Worm (Caenorhabditis elegans): ENCODE results near the gene ador-1.

ador-1 gene

DNA sequence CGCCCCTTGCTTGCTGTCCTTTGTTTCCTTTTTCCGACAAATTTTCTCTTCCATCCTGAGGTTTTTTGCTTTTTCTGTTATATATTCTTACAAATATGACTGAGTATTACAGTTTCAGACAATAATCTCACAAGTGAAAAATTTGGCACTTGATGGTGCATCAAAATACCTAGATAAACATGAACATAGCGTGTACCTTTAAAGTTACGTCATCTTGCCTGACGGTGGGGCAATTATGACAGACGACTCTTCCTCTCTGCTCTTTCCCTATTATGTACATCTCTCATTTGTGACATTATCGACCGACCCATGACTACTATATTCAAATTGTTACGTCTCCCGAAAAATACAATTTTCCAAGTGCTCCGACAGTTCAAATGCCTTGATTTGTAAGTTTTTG, 20.1 kb downstream of the ador-1 start, which contains the start of gene fbxb-102:
TSS of gene fbxb-102 (plus strand) at position 301 of the 400 bp plus-strand sequence.
- TF ChIP-seq cog-1 (tag; optimal IDR thresholded peaks at IDR 0.05) = no peak
- TF ChIP-seq flt-1 (GFP tag; IDR thresholded peaks at IDR 0.05) = no peak
- TF ChIP-seq ztf-23 (GFP tag; IDR thresholded peaks at IDR 0.05) = no peak
- TF ChIP-seq tab-1 (GFP tag; IDR thresholded peaks at IDR 0.05) = no peak
- no peak for TF ChIP-seq med-1 (GFP tag; optimal IDR thresholded peaks at IDR 0.05; ENCODE audit: insufficient read depth)
- no peak for TF ChIP-seq ztf-29 (GFP tag; IDR thresholded peaks at IDR 0.05)
- no peak for TF ChIP-seq ref-1 (GFP tag; conservative IDR thresholded peaks at IDR 0.05)
- TF ChIP-seq T22C8.4 (GFP tag; IDR thresholded peaks at IDR 0.05) = no peak
- no peak for TF ChIP-seq klf-2 (GFP tag; conservative IDR thresholded peaks at IDR 0.05)

DNA sequence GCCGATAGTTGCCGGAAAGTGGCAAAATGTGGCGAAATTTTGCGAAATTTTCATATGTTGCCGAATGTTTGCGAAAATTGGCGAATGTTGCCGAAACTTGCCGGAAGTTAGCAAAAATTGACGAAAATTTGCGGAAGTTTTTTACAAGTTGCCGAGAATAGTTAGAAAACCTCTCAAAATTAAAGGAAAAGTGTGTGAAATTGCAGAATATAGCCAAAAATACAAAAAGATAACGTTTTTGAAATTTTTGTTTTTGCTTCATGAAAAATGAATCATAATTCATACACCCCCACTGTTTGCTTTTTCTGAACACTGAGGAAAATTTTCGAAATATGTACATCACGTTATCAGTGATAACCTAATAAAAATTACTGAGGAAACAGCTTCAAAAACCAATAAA, 21.0 kb downstream of the ador-1 start:
- TF ChIP-seq med-1 (GFP tag; optimal IDR thresholded peaks at IDR 0.05; ENCODE audit: insufficient read depth) (no peak), T22C8.4 (GFP tag; IDR thresholded peaks at IDR 0.05) (no peak), ztf-29 (GFP tag; IDR thresholded peaks at IDR 0.05) (no peak), ztf-23 (GFP tag; IDR thresholded peaks at IDR 0.05) (no peak), klf-2 (GFP tag; conservative IDR thresholded peaks at IDR 0.05) (no peak), cog-1 (tag; optimal IDR thresholded peaks at IDR 0.05) (no peak), tab-1 (GFP tag; IDR thresholded peaks at IDR 0.05) (no peak), flt-1 (GFP tag; IDR thresholded peaks at IDR 0.05) (no peak), ref-1 (GFP tag; conservative IDR thresholded peaks at IDR 0.05) (no peak)

DNA sequence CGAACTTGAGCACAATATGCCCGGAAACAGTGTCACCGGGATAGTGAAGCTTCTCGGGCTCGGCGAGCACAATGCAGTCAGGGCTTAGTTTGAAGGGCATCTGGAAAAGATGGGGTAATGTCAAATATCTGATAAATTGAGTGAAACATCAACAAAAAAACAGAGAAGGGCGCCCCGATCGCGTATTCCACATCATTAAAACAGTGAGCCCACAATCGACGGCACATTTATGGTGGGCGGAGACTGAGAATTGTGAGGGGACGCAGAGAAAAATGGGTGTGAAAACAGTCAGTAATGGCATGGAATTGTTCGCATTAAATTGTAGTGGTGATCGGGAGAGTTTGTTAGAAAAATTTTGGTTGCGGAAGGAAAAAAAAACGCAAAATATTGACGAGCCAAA, 21.9 kb downstream of the ador-1 start, which contains the start of gene arrd-9:
TSS of gene arrd-9 (minus strand) at position 101 of the 400 bp plus-strand sequence.
- no peak for TF ChIP-seq ref-1 (GFP tag; conservative IDR thresholded peaks at IDR 0.05)
- TF ChIP-seq T22C8.4 (GFP tag; IDR thresholded peaks at IDR 0.05) = no peak
- no peak for TF ChIP-seq med-1 (GFP tag; optimal IDR thresholded peaks at IDR 0.05; ENCODE audit: insufficient read depth)
- no peak for TF ChIP-seq ztf-23 (GFP tag; IDR thresholded peaks at IDR 0.05)
- no peak for TF ChIP-seq cog-1 (tag; optimal IDR thresholded peaks at IDR 0.05)
- no peak for TF ChIP-seq ztf-29 (GFP tag; IDR thresholded peaks at IDR 0.05)
- no peak for TF ChIP-seq klf-2 (GFP tag; conservative IDR thresholded peaks at IDR 0.05)
- TF ChIP-seq tab-1 (GFP tag; IDR thresholded peaks at IDR 0.05) = no peak
- no peak for TF ChIP-seq flt-1 (GFP tag; IDR thresholded peaks at IDR 0.05)

DNA sequence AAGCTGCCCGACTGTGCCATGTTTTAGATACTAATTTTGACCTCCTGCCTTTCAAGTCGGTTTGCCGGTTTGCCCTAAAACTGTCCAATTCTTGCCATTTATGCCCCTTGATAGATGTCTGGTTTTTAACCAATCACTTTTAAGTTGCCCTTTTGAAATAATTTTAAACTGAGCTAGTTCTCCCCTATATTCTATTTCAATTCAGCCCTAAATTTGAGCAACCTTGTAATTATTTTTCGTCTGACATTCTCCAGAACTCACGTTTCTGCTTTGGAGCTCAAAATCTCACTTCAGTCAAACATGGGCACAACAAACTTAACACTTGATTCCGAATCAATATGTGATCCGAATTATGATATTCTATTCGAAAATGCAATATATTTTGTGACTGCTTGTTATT, 29.3 kb downstream of the ador-1 start, which contains the start of gene srg-17:
TSS of gene srg-17 (plus strand) at position 301 of the 400 bp plus-strand sequence.
- TF ChIP-seq tab-1 (GFP tag; IDR thresholded peaks at IDR 0.05) (no peak), ref-1 (GFP tag; conservative IDR thresholded peaks at IDR 0.05) (no peak), klf-2 (GFP tag; conservative IDR thresholded peaks at IDR 0.05) (no peak), T22C8.4 (GFP tag; IDR thresholded peaks at IDR 0.05) (no peak), med-1 (GFP tag; optimal IDR thresholded peaks at IDR 0.05; ENCODE audit: insufficient read depth) (no peak), flt-1 (GFP tag; IDR thresholded peaks at IDR 0.05) (no peak), ztf-23 (GFP tag; IDR thresholded peaks at IDR 0.05) (no peak), cog-1 (tag; optimal IDR thresholded peaks at IDR 0.05) (no peak), ztf-29 (GFP tag; IDR thresholded peaks at IDR 0.05) (no peak)

DNA sequence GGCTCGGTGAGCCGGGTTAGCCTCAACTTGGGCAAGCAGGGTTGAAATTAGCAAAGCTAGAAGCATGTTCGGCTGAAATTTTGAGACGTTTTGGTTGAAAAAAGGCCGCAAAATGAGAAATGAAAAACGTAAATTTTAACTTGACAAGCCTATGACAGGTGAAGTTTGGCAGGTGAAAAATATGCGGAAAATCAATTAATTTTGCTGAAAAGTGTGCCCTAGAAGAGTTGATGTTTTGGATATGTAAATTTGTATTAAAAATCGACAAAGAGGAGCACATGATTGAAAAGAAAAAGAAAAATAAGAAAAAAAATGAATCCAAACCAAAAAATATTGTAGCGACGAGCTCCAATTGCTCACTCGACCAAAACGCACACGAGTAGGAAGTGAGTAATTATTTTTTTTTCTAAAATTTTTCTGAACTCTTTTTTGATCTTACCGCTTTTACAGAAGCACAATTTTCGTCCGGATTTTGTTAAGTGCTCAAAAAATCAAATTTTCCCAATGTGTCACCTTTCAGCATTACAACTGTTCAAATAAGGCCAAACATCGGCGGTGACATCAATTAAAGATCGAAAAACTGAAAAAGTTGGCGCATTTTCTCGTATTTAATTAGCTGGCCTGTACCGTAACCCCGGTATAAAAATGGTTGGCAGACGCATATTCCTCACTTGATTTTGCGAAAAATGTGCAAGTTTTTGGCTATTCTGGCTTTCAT, 31.4 kb downstream of the ador-1 start, which contains the start of the genes F15A4.5 and phat-8:
TSS of gene F15A4.5 (minus strand) at position 101 of the 718 bp plus-strand sequence.
TSS of gene phat-8 (plus strand) at position 668 of the 718 bp plus-strand sequence.
- no peak for TF ChIP-seq ztf-23 (GFP tag; IDR thresholded peaks at IDR 0.05)
- no peak for TF ChIP-seq cog-1 (tag; optimal IDR thresholded peaks at IDR 0.05)
- no peak for TF ChIP-seq ref-1 (GFP tag; conservative IDR thresholded peaks at IDR 0.05)
- TF ChIP-seq tab-1 (GFP tag; IDR thresholded peaks at IDR 0.05) = no peak
- TF ChIP-seq klf-2 (GFP tag; conservative IDR thresholded peaks at IDR 0.05) = no peak
- no peak for TF ChIP-seq flt-1 (GFP tag; IDR thresholded peaks at IDR 0.05)
- TF ChIP-seq med-1 (GFP tag; optimal IDR thresholded peaks at IDR 0.05; ENCODE audit: insufficient read depth) = no peak
- TF ChIP-seq T22C8.4 (GFP tag; IDR thresholded peaks at IDR 0.05) = no peak
- TF ChIP-seq ztf-29 (GFP tag; IDR thresholded peaks at IDR 0.05) = no peak

DNA sequence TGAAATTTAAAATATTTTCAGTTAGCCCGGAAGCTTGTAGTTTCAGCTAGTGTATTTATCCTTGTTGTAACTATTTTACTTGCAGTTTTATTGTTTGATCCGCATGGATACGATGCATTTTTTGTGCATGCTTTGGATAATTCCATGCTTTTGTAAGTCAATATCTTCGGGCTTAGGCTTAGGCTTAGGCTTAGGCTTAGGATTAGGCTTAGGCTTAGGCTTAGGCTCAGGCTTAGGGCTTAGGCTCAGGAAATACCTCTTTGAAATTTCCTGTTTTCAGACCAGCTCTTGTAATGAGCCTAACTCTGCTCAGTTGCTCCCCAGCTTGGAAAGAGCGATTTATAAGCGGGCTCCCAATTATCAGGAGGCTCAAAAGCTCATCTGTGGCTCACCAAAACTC, 35.6 kb downstream of the ador-1 start, which contains the start of gene srg-16:
TSS of gene srg-16 (plus strand) at position 87 of the 400 bp plus-strand sequence.
- no peak for TF ChIP-seq med-1 (GFP tag; optimal IDR thresholded peaks at IDR 0.05; ENCODE audit: insufficient read depth)
- no peak for TF ChIP-seq klf-2 (GFP tag; conservative IDR thresholded peaks at IDR 0.05)
- no peak for TF ChIP-seq flt-1 (GFP tag; IDR thresholded peaks at IDR 0.05)
- no peak for TF ChIP-seq T22C8.4 (GFP tag; IDR thresholded peaks at IDR 0.05)
- TF ChIP-seq ztf-29 (GFP tag; IDR thresholded peaks at IDR 0.05) = no peak

DNA sequence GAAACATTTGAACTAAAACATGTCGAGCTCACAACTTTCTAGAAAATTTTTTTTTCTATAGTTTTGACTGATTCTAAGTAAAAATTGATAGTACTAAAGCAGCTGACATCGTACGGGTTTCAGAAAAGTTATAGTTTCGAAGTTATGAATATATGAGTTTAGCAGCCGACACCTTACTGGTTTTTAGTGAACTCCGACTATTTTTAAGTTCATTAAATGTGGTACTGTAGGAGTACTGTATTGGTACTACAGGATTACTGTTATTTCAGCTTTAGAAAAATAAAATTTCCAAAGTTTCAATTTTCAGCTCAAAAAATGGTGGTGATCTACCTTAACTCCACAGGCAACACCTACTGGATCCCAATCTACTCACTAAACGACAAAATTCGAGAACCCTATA, 37.1 kb downstream of the ador-1 start, which contains the start of gene sre-37:
TSS of gene sre-37 (plus strand) at position 301 of the 400 bp plus-strand sequence.
- no peak for TF ChIP-seq klf-2 (GFP tag; conservative IDR thresholded peaks at IDR 0.05)
- no peak for TF ChIP-seq tab-1 (GFP tag; IDR thresholded peaks at IDR 0.05)
- no peak for TF ChIP-seq med-1 (GFP tag; optimal IDR thresholded peaks at IDR 0.05; ENCODE audit: insufficient read depth)
- TF ChIP-seq flt-1 (GFP tag; IDR thresholded peaks at IDR 0.05) = no peak
- TF ChIP-seq ztf-23 (GFP tag; IDR thresholded peaks at IDR 0.05) = no peak
- TF ChIP-seq cog-1 (tag; optimal IDR thresholded peaks at IDR 0.05) = no peak
- no peak for TF ChIP-seq ztf-29 (GFP tag; IDR thresholded peaks at IDR 0.05)
- TF ChIP-seq T22C8.4 (GFP tag; IDR thresholded peaks at IDR 0.05) = no peak
- no peak for TF ChIP-seq ref-1 (GFP tag; conservative IDR thresholded peaks at IDR 0.05)

DNA sequence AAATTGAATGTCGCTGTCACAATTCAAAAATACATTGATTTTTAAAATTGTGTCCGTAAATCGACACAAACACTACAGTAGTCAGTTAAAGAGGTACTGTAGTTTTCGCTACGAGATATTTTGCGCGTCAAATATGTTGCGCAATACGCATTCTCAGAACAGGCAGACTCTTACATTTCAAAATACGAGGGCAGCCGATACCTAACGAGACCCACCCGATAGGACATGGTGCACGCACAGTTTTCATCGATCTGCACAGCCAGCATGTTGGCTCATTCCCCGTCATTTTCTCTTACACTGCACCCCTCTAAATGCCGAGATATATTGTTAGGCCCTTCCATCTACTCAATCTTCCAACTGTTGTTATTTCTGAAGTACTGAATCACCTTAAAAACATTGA, 40.4 kb downstream of the ador-1 start, which contains the start of gene F15A4.2:
TSS of gene F15A4.2 (plus strand) at position 301 of the 400 bp plus-strand sequence.
- TF ChIP-seq ztf-23 (GFP tag; IDR thresholded peaks at IDR 0.05) = no peak
- no peak for TF ChIP-seq klf-2 (GFP tag; conservative IDR thresholded peaks at IDR 0.05)
- no peak for TF ChIP-seq tab-1 (GFP tag; IDR thresholded peaks at IDR 0.05)
- TF ChIP-seq med-1 (GFP tag; optimal IDR thresholded peaks at IDR 0.05; ENCODE audit: insufficient read depth) = no peak
- no peak for TF ChIP-seq ref-1 (GFP tag; conservative IDR thresholded peaks at IDR 0.05)
- TF ChIP-seq T22C8.4 (GFP tag; IDR thresholded peaks at IDR 0.05) = no peak; the same call in 1 of the 2 replicates
- TF ChIP-seq cog-1 (tag; optimal IDR thresholded peaks at IDR 0.05) = no peak
- TF ChIP-seq ztf-29 (GFP tag; IDR thresholded peaks at IDR 0.05) = no peak
- TF ChIP-seq flt-1 (GFP tag; IDR thresholded peaks at IDR 0.05) = no peak
